Worm (Caenorhabditis elegans) whole organism, L1 larva: Measurements from ENCODE around the gene rnp-4.

Experiments
- aha-1 ChIP-seq: fragments of 150-350 bp; optimal IDR thresholded peaks from 2 replicates; lab custom pipeline; 2014; ENCODE audit warnings: missing biosample characterization, missing genetic modification characterization
- ceh-82 ChIP-seq, 3 experiments: fragments of 150-350 bp in 1 of 3; sonication (generic microtip) in 2 of 3; optimal IDR thresholded peaks; 2 replicates each; lab custom pipeline; 2014 to 2017; ENCODE audit warnings: missing biosample characterization in 3 of 3, missing genetic modification characterization in 3 of 3
- elt-2 ChIP-seq: sonication (generic microtip); optimal IDR thresholded peaks from 2 replicates; lab custom pipeline; 2016; ENCODE audit warnings: missing genetic modification characterization, mild to moderate bottlenecking, inconsistent platforms, missing compliant biosample characterization, missing genetic modification reagents
- isw-1 ChIP-seq: fragments of 200-800 bp; sonication (Bioruptor generic); IDR thresholded peaks from 2 replicates; pipeline ENCODE4 v1.3.6; 2022; ENCODE audit warnings: missing genetic modification characterization, missing compliant biosample characterization
- lin-13 ChIP-seq: fragments of 150-350 bp; optimal IDR thresholded peaks from 2 replicates; lab custom pipeline; 2014; ENCODE audit warnings: missing biosample characterization, missing genetic modification reagents, missing genetic modification characterization
- nhr-76 ChIP-seq: sonication (generic microtip); optimal IDR thresholded peaks from 2 replicates; lab custom pipeline; 2017; ENCODE audit warnings: missing biosample characterization, missing genetic modification characterization
- tbx-2 ChIP-seq: sonication (generic microtip); optimal IDR thresholded peaks from 2 replicates; lab custom pipeline; 2016; ENCODE audit warnings: missing genetic modification characterization, missing compliant biosample characterization
- ztf-11 ChIP-seq, 2 experiments: sonication (generic microtip); optimal IDR thresholded peaks; 2 replicates each; lab custom pipeline; 2016 to 2017; ENCODE audit warnings: missing genetic modification characterization in 2 of 2, missing biosample characterization in 1 of 2, missing compliant biosample characterization in 1 of 2

DNA sequence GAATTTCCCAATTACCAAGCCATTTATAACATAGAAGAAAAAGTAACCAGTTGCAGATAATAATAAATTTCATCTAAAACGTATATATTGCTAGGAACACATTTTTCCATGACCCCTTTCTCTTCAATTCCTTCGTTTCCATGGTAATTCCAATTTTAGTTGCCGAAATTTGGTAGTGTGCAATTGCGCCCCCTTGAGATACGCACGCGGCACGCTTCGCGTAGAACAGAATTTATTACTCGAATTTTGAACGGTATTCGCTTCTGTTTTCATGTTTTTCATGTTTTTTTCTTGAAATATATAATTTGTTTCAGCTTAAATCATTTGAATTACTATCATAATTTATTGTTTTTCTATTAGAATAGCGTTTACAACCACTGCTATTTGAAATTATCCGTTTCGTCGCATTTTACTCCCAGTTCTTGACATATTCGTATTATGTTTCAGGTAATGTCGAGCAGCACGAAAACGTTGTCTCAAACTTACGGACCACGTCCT, 1.7 kb upstream of the rnp-4 start, which contains the start of the genes R07E5.17 and snfc-5:
- TF ChIP-seq lin-13 (GFP tag; lab: Kevin White, UChicago) = no peak
- TF ChIP-seq elt-2 = no peak
- TF ChIP-seq ztf-11 (tag; optimal IDR thresholded peaks at IDR 0.05; lab: Kevin White, UChicago) = no peak
- no peak for TF ChIP-seq isw-1 (GFP tag; lab: Robert Waterston, UW)
- TF ChIP-seq aha-1 (tag; lab: Kevin White, UChicago) = no peak
- TF ChIP-seq tbx-2 = no peak
- TF ChIP-seq ceh-82 (tag; optimal IDR thresholded peaks at IDR 0.05; lab: Kevin White, UChicago) = peak in 1 of 3 experiments; percentile 42
- no peak for TF ChIP-seq nhr-76 (tag; lab: Kevin White, UChicago)
